Worm (Caenorhabditis elegans): ENCODE results near the gene F29A7.3.

ce11 chrII:2751278-2751677 lies 1.8 kb upstream of the F29A7.3 start:
- TF ChIP-seq snpc-4 (tag; optimal IDR thresholded peaks at IDR 0.05) (no peak), ztf-11 (tag; optimal IDR thresholded peaks at IDR 0.05) (no peak), lin-39 (tag; optimal IDR thresholded peaks at IDR 0.05) (no peak), fos-1 (tag; optimal IDR thresholded peaks at IDR 0.05) (no peak), elt-3 (tag; optimal IDR thresholded peaks at IDR 0.05) (no peak), nhr-11 (tag; optimal IDR thresholded peaks at IDR 0.05) (no peak), ceh-82 (tag; optimal IDR thresholded peaks at IDR 0.05) (no peak), nhr-10 (tag; optimal IDR thresholded peaks at IDR 0.05) (no peak), zag-1 (tag; optimal IDR thresholded peaks at IDR 0.05) (no peak), unc-39 (tag; optimal IDR thresholded peaks at IDR 0.05) (no peak)

Measured in whole organism, L2 larva.